Worm (Caenorhabditis elegans) whole organism, young adult: ENCODE data around the gene C28H8.3.

Source experiments
- B0019.2 ChIP-seq: fragments of 200-800 bp; sonication (Bioruptor generic); conservative IDR thresholded peaks from 2 replicates; pipeline ENCODE4 v1.3.6; 2022; ENCODE audit warnings: missing genetic modification reagents, missing genetic modification characterization, missing compliant biosample characterization
- B0035.1 ChIP-seq: sonication (generic microtip); optimal IDR thresholded peaks from 2 replicates; lab custom pipeline; 2016; ENCODE audit warnings: missing genetic modification characterization, mild to moderate bottlenecking, missing compliant biosample characterization, missing genotype, missing genetic modification reagents
- B0261.1 ChIP-seq: sonication (generic microtip); optimal IDR thresholded peaks from 2 replicates; lab custom pipeline; 2016; ENCODE audit warnings: mild to moderate bottlenecking, missing genetic modification characterization, moderate library complexity, missing compliant biosample characterization
- B0336.3 ChIP-seq: fragments of 200-800 bp; sonication (Bioruptor generic); IDR thresholded peaks from 2 replicates; pipeline ENCODE4 v1.3.6; 2022; ENCODE audit warnings: missing genetic modification characterization, missing compliant biosample characterization
- D2030.7 ChIP-seq: fragments of 200-800 bp; sonication (Bioruptor generic); IDR thresholded peaks from 2 replicates; pipeline ENCODE4 v1.3.6; 2022; ENCODE audit warnings: missing genetic modification reagents, missing genetic modification characterization, missing compliant biosample characterization
- F10E7.11 ChIP-seq: sonication (generic microtip); optimal IDR thresholded peaks from 2 replicates; lab custom pipeline; 2017; ENCODE audit warnings: mild to moderate bottlenecking, missing genetic modification characterization, moderate library complexity, missing compliant biosample characterization
- F22D6.2 ChIP-seq: sonication (generic microtip); optimal IDR thresholded peaks from 2 replicates; lab custom pipeline; 2016; ENCODE audit warnings: mild to moderate bottlenecking, missing genetic modification characterization, missing compliant biosample characterization
- F37B4.10 ChIP-seq: fragments of 200-800 bp; sonication (Bioruptor generic); IDR thresholded peaks from 2 replicates; pipeline ENCODE4 v1.3.6; 2022; ENCODE audit warnings: missing genetic modification characterization, missing compliant biosample characterization
- F55B11.4 ChIP-seq: sonication (generic microtip); optimal IDR thresholded peaks from 2 replicates; lab custom pipeline; 2016; ENCODE audit warnings: missing compliant biosample characterization, missing genetic modification characterization, borderline replicate concordance; ENCODE audit not compliant: insufficient read depth
- Y79H2A.3 ChIP-seq: fragments of 200-800 bp; sonication (Bioruptor generic); conservative IDR thresholded peaks from 2 replicates; pipeline ENCODE4 v1.3.6; 2022; ENCODE audit warnings: missing genetic modification reagents, missing genetic modification characterization, missing compliant biosample characterization
- ZK185.1 ChIP-seq: sonication (generic microtip); optimal IDR thresholded peaks from 2 replicates; lab custom pipeline; 2016; ENCODE audit warnings: mild to moderate bottlenecking, missing genetic modification characterization, missing compliant biosample characterization; ENCODE audit not compliant: poor library complexity, severe bottlenecking
- aptf-2 ChIP-seq: fragments of 200-800 bp; sonication (Bioruptor generic); conservative IDR thresholded peaks from 2 replicates; pipeline ENCODE4 v1.3.6; 2022; ENCODE audit warnings: missing genetic modification reagents, missing genetic modification characterization, missing compliant biosample characterization
- atf-7 ChIP-seq: sonication (generic microtip); optimal IDR thresholded peaks from 2 replicates; lab custom pipeline; 2017; ENCODE audit warnings: mild to moderate bottlenecking, missing genetic modification characterization, missing compliant biosample characterization
- bed-2 ChIP-seq: fragments of 200-800 bp; sonication (Bioruptor generic); IDR thresholded peaks from 2 replicates; pipeline ENCODE4 v1.3.6; 2022; ENCODE audit warnings: missing genetic modification reagents, missing genetic modification characterization, missing compliant biosample characterization
- cebp-1 ChIP-seq, 2 experiments: fragments of 200-800 bp in 1 of 2; sonication (Bioruptor generic) in 1 of 2; sonication (generic microtip) in 1 of 2; IDR thresholded peaks in 1 of 2; optimal IDR thresholded peaks in 1 of 2; 2 replicates each; pipeline versions ENCODE4 v1.3.6 to Lab custom; 2017 to 2022; ENCODE audit warnings: missing compliant biosample characterization in 2 of 2, missing genetic modification characterization in 2 of 2, mild to moderate bottlenecking in 1 of 2, missing genetic modification reagents in 1 of 2, moderate library complexity in 1 of 2
- ceh-40 ChIP-seq: fragments of 200-800 bp; sonication (Bioruptor generic); IDR thresholded peaks from 2 replicates; pipeline ENCODE4 v1.3.6; 2022; ENCODE audit warnings: missing genetic modification characterization, missing compliant biosample characterization
- ceh-58 ChIP-seq: fragments of 200-800 bp; sonication (Bioruptor generic); IDR thresholded peaks from 2 replicates; pipeline ENCODE4 v1.3.6; 2022; ENCODE audit warnings: missing genetic modification characterization, missing compliant biosample characterization
- ceh-91 ChIP-seq: fragments of 200-800 bp; sonication (Bioruptor generic); IDR thresholded peaks from 2 replicates; pipeline ENCODE4 v1.3.6; 2022; ENCODE audit warnings: missing genetic modification reagents, missing genetic modification characterization, missing compliant biosample characterization
- dox-1 ChIP-seq: fragments of 200-800 bp; sonication (Bioruptor generic); IDR thresholded peaks from 2 replicates; pipeline ENCODE4 v1.3.6; 2022; ENCODE audit warnings: missing genetic modification reagents, missing genetic modification characterization, missing compliant biosample characterization
- dpl-1 ChIP-seq: fragments of 150-350 bp; optimal IDR thresholded peaks from 2 replicates; lab custom pipeline; 2014; ENCODE audit warnings: missing biosample characterization, missing genetic modification reagents, missing genetic modification characterization
- efl-1 ChIP-seq: fragments of 150-350 bp; optimal IDR thresholded peaks from 2 replicates; lab custom pipeline; 2014; ENCODE audit warnings: missing biosample characterization, missing genetic modification reagents, missing genetic modification characterization
- egl-18 ChIP-seq: fragments of 200-800 bp; sonication (Bioruptor generic); IDR thresholded peaks from 2 replicates; pipeline ENCODE4 v1.3.6; 2022; ENCODE audit warnings: missing genetic modification reagents, missing genetic modification characterization, missing compliant biosample characterization
- egl-44 ChIP-seq: fragments of 200-800 bp; sonication (Bioruptor generic); IDR thresholded peaks from 2 replicates; pipeline ENCODE4 v1.3.6; 2022; ENCODE audit warnings: missing genetic modification reagents, missing genetic modification characterization, missing compliant biosample characterization
- egrh-3 ChIP-seq: fragments of 200-800 bp; sonication (Bioruptor generic); IDR thresholded peaks from 2 replicates; pipeline ENCODE4 v1.3.6; 2022; ENCODE audit warnings: missing genetic modification reagents, missing genetic modification characterization, missing compliant biosample characterization
- ekl-4 ChIP-seq: fragments of 200-800 bp; sonication (Bioruptor generic); IDR thresholded peaks from 2 replicates; pipeline ENCODE4 v1.3.6; 2022; ENCODE audit warnings: missing genetic modification reagents, missing genetic modification characterization, missing compliant biosample characterization
- ets-4 ChIP-seq: fragments of 200-800 bp; sonication (Bioruptor generic); optimal IDR thresholded peaks from 2 replicates; lab custom pipeline; 2018; ENCODE audit warnings: mild to moderate bottlenecking, missing genetic modification characterization, missing compliant biosample characterization
- hlh-12 ChIP-seq: sonication (generic microtip); optimal IDR thresholded peaks from 2 replicates; lab custom pipeline; 2016; ENCODE audit warnings: missing genetic modification characterization, missing compliant biosample characterization
- hlh-26 ChIP-seq: fragments of 200-800 bp; sonication (Bioruptor generic); conservative IDR thresholded peaks from 2 replicates; pipeline ENCODE4 v1.3.6; 2022; ENCODE audit warnings: missing genetic modification reagents, missing genetic modification characterization, missing compliant biosample characterization
- hmg-20 ChIP-seq: fragments of 200-800 bp; sonication (Bioruptor generic); IDR thresholded peaks from 2 replicates; pipeline ENCODE4 v1.3.6; 2022; ENCODE audit warnings: missing genetic modification reagents, missing genetic modification characterization, missing compliant biosample characterization
- hrde-1 ChIP-seq: sonication (generic microtip); optimal IDR thresholded peaks from 2 replicates; lab custom pipeline; 2016; ENCODE audit warnings: missing genetic modification characterization, mild to moderate bottlenecking, missing compliant biosample characterization, moderate library complexity, missing genotype, missing genetic modification reagents, borderline replicate concordance
- lin-26 ChIP-seq: fragments of 200-800 bp; sonication (Bioruptor generic); IDR thresholded peaks from 2 replicates; pipeline ENCODE4 v1.3.6; 2022; ENCODE audit warnings: missing genetic modification reagents, missing genetic modification characterization, missing compliant biosample characterization
- lin-35 ChIP-seq, 3 experiments: fragments of 150-350 bp in 2 of 3; sonication (generic microtip) in 1 of 3; optimal IDR thresholded peaks; 2 replicates each; lab custom pipeline; 2014 to 2018; ENCODE audit warnings: missing biosample characterization in 3 of 3, missing genetic modification characterization in 3 of 3, missing genetic modification reagents in 3 of 3
- lin-40 ChIP-seq: sonication (generic microtip); optimal IDR thresholded peaks from 2 replicates; lab custom pipeline; 2016; ENCODE audit warnings: missing genetic modification characterization, mild to moderate bottlenecking, missing compliant biosample characterization, missing genotype, missing genetic modification reagents
- lin-54 ChIP-seq: fragments of 200-800 bp; sonication (Bioruptor generic); optimal IDR thresholded peaks from 2 replicates; lab custom pipeline; 2018; ENCODE audit warnings: mild to moderate bottlenecking, missing genetic modification characterization, missing compliant biosample characterization
- lir-1 ChIP-seq: fragments of 200-800 bp; sonication (Bioruptor generic); conservative IDR thresholded peaks from 2 replicates; pipeline ENCODE4 v1.3.6; 2022; ENCODE audit warnings: missing genetic modification reagents, missing genetic modification characterization, missing compliant biosample characterization
- madf-3 ChIP-seq: fragments of 200-800 bp; sonication (Bioruptor generic); IDR thresholded peaks from 2 replicates; pipeline ENCODE4 v1.3.6; 2022; ENCODE audit warnings: missing genetic modification reagents, missing genetic modification characterization, missing compliant biosample characterization
- madf-6 ChIP-seq: fragments of 200-800 bp; sonication (Bioruptor generic); IDR thresholded peaks from 2 replicates; pipeline ENCODE4 v1.3.6; 2022; ENCODE audit warnings: missing genetic modification reagents, missing genetic modification characterization, missing compliant biosample characterization
- mcd-1 ChIP-seq: fragments of 200-800 bp; sonication (Bioruptor generic); IDR thresholded peaks from 2 replicates; pipeline ENCODE4 v1.3.6; 2022; ENCODE audit warnings: missing genetic modification reagents, missing genetic modification characterization, missing compliant biosample characterization
- nfya-1 ChIP-seq: sonication (generic microtip); optimal IDR thresholded peaks from 2 replicates; lab custom pipeline; 2017; ENCODE audit warnings: antibody characterized with exemption, missing compliant biosample characterization, missing genetic modification characterization, borderline replicate concordance; ENCODE audit not compliant: insufficient read depth
- nfyb-1 ChIP-seq: fragments of 200-800 bp; sonication (Bioruptor generic); IDR thresholded peaks from 2 replicates; pipeline ENCODE4 v1.3.6; 2022; ENCODE audit warnings: missing genetic modification reagents, missing genetic modification characterization, missing compliant biosample characterization
- repo-1 ChIP-seq: sonication (generic microtip); optimal IDR thresholded peaks from 2 replicates; lab custom pipeline; 2017; ENCODE audit warnings: mild to moderate bottlenecking, missing genetic modification characterization, missing compliant biosample characterization
- sea-2 ChIP-seq: fragments of 200-800 bp; sonication (Bioruptor generic); IDR thresholded peaks from 2 replicates; pipeline ENCODE4 v1.3.6; 2022; ENCODE audit warnings: missing genetic modification characterization, missing compliant biosample characterization
- snpc-1.1 ChIP-seq: sonication (generic microtip); optimal IDR thresholded peaks from 2 replicates; lab custom pipeline; 2017; ENCODE audit warnings: missing genetic modification characterization, mild to moderate bottlenecking, missing compliant biosample characterization, antibody characterized with exemption, moderate library complexity, missing genotype, missing genetic modification reagents; ENCODE audit not compliant: insufficient read depth
- tlf-1 ChIP-seq: fragments of 200-800 bp; sonication (Bioruptor generic); optimal IDR thresholded peaks from 2 replicates; lab custom pipeline; 2018; ENCODE audit warnings: mild to moderate bottlenecking, missing genetic modification characterization, missing compliant biosample characterization
- unc-130 ChIP-seq: sonication (generic microtip); optimal IDR thresholded peaks from 2 replicates; lab custom pipeline; 2016; ENCODE audit warnings: missing genetic modification reagents, missing genetic modification characterization, missing compliant biosample characterization
- xnd-1 ChIP-seq: sonication (generic microtip); optimal IDR thresholded peaks from 2 replicates; lab custom pipeline; 2016; ENCODE audit warnings: missing genotype, missing genetic modification reagents, missing genetic modification characterization, missing compliant biosample characterization
- zfh-2 ChIP-seq: fragments of 200-800 bp; sonication (Bioruptor generic); conservative IDR thresholded peaks from 2 replicates; pipeline ENCODE4 v1.3.6; 2022; ENCODE audit warnings: missing genetic modification reagents, missing genetic modification characterization, missing compliant biosample characterization

The C28H8.3 gene

ce11 chrIII:5953041-5953912 is 44.8 kb downstream of the C28H8.3 start (continued):
- TF ChIP-seq lin-54 (GFP tag; lab: Kevin White, UChicago) (peak; percentile 33), egl-18 (GFP tag; lab: Robert Waterston, UW) (0 out of 2 replicates have a peak, but pooled peaks have one; percentile 3), F55B11.4 (no peak), ceh-58 (GFP tag; lab: Robert Waterston, UW) (0 out of 2 replicates have a peak, but pooled peaks have one; percentile 62), ets-4 (GFP tag; lab: Kevin White, UChicago) (no peak), repo-1 (peak; percentile 49), lin-26 (GFP tag; lab: Robert Waterston, UW) (peak; percentile 38; the same call in 1 of the 2 replicates), nfyb-1 (GFP tag; lab: Robert Waterston, UW) (0 out of 2 replicates have a peak, but pooled peaks have one; percentile 54), atf-7 (tag; lab: Kevin White, UChicago) (no peak), cebp-1 (GFP tag; IDR thresholded peaks at IDR 0.05; lab: Robert Waterston, UW) (no peak), cebp-1 (tag; optimal IDR thresholded peaks at IDR 0.05; lab: Kevin White, UChicago) (peak; percentile 35), madf-6 (GFP tag; lab: Robert Waterston, UW) (0 out of 2 replicates have a peak, but pooled peaks have one; percentile 23), ekl-4 (GFP tag; lab: Robert Waterston, UW) (peak; percentile 7; the same call in 1 of the 2 replicates), sea-2 (GFP tag; lab: Robert Waterston, UW) (no peak), ceh-91 (GFP tag; lab: Robert Waterston, UW) (no peak), hmg-20 (peak; percentile 28; the same call in 1 of the 2 replicates), ceh-40 (GFP tag; lab: Robert Waterston, UW) (no peak), dox-1 (GFP tag; lab: Robert Waterston, UW) (peak; percentile 35; the same call in 1 of the 2 replicates), D2030.7 (GFP tag; lab: Robert Waterston, UW) (no peak), egl-44 (GFP tag; lab: Robert Waterston, UW) (no peak), xnd-1 (no peak), unc-130 (GFP tag; lab: Kevin White, UChicago) (no peak), dpl-1 (GFP tag; lab: Kevin White, UChicago) (no peak), B0035.1 (tag; lab: Kevin White, UChicago) (peak; percentile 23), hlh-26 (GFP tag; lab: Robert Waterston, UW) (no peak), efl-1 (GFP tag; lab: Kevin White, UChicago) (no peak), Y79H2A.3 (0 out of 2 replicates have a peak, but pooled peaks have one; percentile 49), B0261.1 (no peak), hrde-1 (peak; percentile 88), egrh-3 (no peak), nfya-1 (no peak), B0019.2 (no peak), snpc-1.1 (tag; lab: Kevin White, UChicago) (no peak), hlh-12 (tag; lab: Kevin White, UChicago) (no peak), F22D6.2 (no peak), lin-35 (GFP tag; optimal IDR thresholded peaks at IDR 0.05; lab: Kevin White, UChicago) (peak in 1 of 3 experiments; percentile 52), ZK185.1 (tag; lab: Kevin White, UChicago) (peak; percentile 23)

ce11 chrIII:5953913-5954290 is 45.4 kb downstream of the C28H8.3 start:
- TF ChIP-seq lir-1 (GFP tag; lab: Robert Waterston, UW) (no peak), zfh-2 (GFP tag; lab: Robert Waterston, UW) (peak; percentile 87), ceh-58 (GFP tag; lab: Robert Waterston, UW) (no peak), bed-2 (GFP tag; lab: Robert Waterston, UW) (peak; percentile 11; the same call in 1 of the 2 replicates), F37B4.10 (GFP tag; lab: Robert Waterston, UW) (no peak), efl-1 (GFP tag; lab: Kevin White, UChicago) (no peak), B0336.3 (GFP tag; lab: Robert Waterston, UW) (no peak), lin-40 (tag; lab: Kevin White, UChicago) (no peak), madf-3 (no peak), B0035.1 (tag; lab: Kevin White, UChicago) (no peak), aptf-2 (GFP tag; lab: Robert Waterston, UW) (no peak), mcd-1 (peak; percentile 26; the same call in 1 of the 2 replicates), F10E7.11 (tag; lab: Kevin White, UChicago) (no peak), tlf-1 (GFP tag; lab: Kevin White, UChicago) (no peak)
